Worm (Caenorhabditis elegans) whole organism, L4 larva: ENCODE results near the gene F21C10.9.

Experiments
- ceh-28 ChIP-seq: fragments of 150-350 bp; optimal IDR thresholded peaks from 2 replicates; lab custom pipeline; 2014; ENCODE audit warnings: missing biosample characterization, missing genetic modification reagents, missing genetic modification characterization
- dmd-9 ChIP-seq: fragments of 200-800 bp; sonication (Bioruptor generic); IDR thresholded peaks from 2 replicates; pipeline ENCODE4 v1.3.6; 2022; ENCODE audit warnings: missing genetic modification reagents, missing genetic modification characterization, missing compliant biosample characterization
- duxl-1 ChIP-seq: sonication (generic microtip); optimal IDR thresholded peaks from 2 replicates; lab custom pipeline; 2016; ENCODE audit warnings: mild to moderate bottlenecking, missing genetic modification characterization, moderate library complexity, missing compliant biosample characterization; ENCODE audit not compliant: poor library complexity
- fkh-10 ChIP-seq: fragments of 150-350 bp; optimal IDR thresholded peaks from 2 replicates; lab custom pipeline; 2014; ENCODE audit warnings: missing biosample characterization, missing genetic modification reagents, missing genetic modification characterization
- fos-1 ChIP-seq: fragments of 150-350 bp; optimal IDR thresholded peaks from 2 replicates; lab custom pipeline; 2014; ENCODE audit warnings: missing biosample characterization, missing genetic modification characterization
- nhr-111 ChIP-seq: fragments of 200-800 bp; sonication (Bioruptor generic); optimal IDR thresholded peaks from 2 replicates; lab custom pipeline; 2018; ENCODE audit warnings: mild to moderate bottlenecking, missing genetic modification characterization, missing compliant biosample characterization
- nhr-25 ChIP-seq: sonication (generic microtip); optimal IDR thresholded peaks from 2 replicates; lab custom pipeline; 2017; ENCODE audit warnings: missing genetic modification characterization, mild to moderate bottlenecking, missing compliant biosample characterization, antibody characterized with exemption, moderate library complexity, borderline replicate concordance; ENCODE audit not compliant: insufficient read depth
- nhr-6 ChIP-seq: fragments of 150-350 bp; optimal IDR thresholded peaks from 2 replicates; lab custom pipeline; 2014; ENCODE audit warnings: missing biosample characterization, missing genetic modification characterization
- pqm-1 ChIP-seq: sonication (generic microtip); optimal IDR thresholded peaks from 2 replicates; lab custom pipeline; 2017; ENCODE audit warnings: missing biosample characterization, missing genetic modification characterization
- set-16 ChIP-seq: fragments of 200-800 bp; sonication (Bioruptor generic); IDR thresholded peaks from 2 replicates; pipeline ENCODE4 v1.3.6; 2022; ENCODE audit warnings: missing genetic modification reagents, missing genetic modification characterization, missing compliant biosample characterization
- snpc-4 ChIP-seq: fragments of 150-350 bp; optimal IDR thresholded peaks from 2 replicates; lab custom pipeline; 2014; ENCODE audit warnings: missing biosample characterization, missing genetic modification characterization
- zip-2 ChIP-seq: fragments of 150-350 bp; optimal IDR thresholded peaks from 2 replicates; lab custom pipeline; 2014; ENCODE audit warnings: missing biosample characterization, missing genetic modification characterization
- ztf-11 ChIP-seq: fragments of 150-350 bp; optimal IDR thresholded peaks from 2 replicates; lab custom pipeline; 2014; ENCODE audit warnings: missing biosample characterization, missing genetic modification characterization

ce11 chrV:9122004-9122403 is 23.5 kb upstream of the F21C10.9 start, which contains the start of gene F21C10.13:
- TF ChIP-seq ceh-28 (tag; lab: Kevin White, UChicago) (no peak), zip-2 (tag; lab: Kevin White, UChicago) (no peak), nhr-6 (tag; lab: Kevin White, UChicago) (no peak), dmd-9 (GFP tag; lab: Robert Waterston, UW) (no peak), fos-1 (tag; lab: Kevin White, UChicago) (no peak), fkh-10 (GFP tag; lab: Kevin White, UChicago) (no peak), snpc-4 (tag; lab: Kevin White, UChicago) (no peak), pqm-1 (tag; lab: Kevin White, UChicago) (no peak), nhr-25 (tag; lab: Kevin White, UChicago) (no peak), ztf-11 (no peak), set-16 (GFP tag; lab: Robert Waterston, UW) (no peak), nhr-111 (GFP tag; lab: Kevin White, UChicago) (no peak), duxl-1 (tag; lab: Kevin White, UChicago) (no peak)
